Worm (Caenorhabditis elegans): ENCODE results near the gene fbxa-154.

fbxa-154 gene

ce11 chrV:15605045-15605444, at the start of gene fbxa-154:
Gene fbxa-154 (minus strand): TSS chrV:15605145.
- no peak for TF ChIP-seq pha-4 (GFP tag; IDR thresholded peaks at IDR 0.05)
- TF ChIP-seq pha-4 (tag; optimal IDR thresholded peaks at IDR 0.05): no peak
- TF ChIP-seq ZK337.2 (GFP tag; IDR thresholded peaks at IDR 0.05): no peak
- TF ChIP-seq lsy-2 (tag; optimal IDR thresholded peaks at IDR 0.05): no peak
- TF ChIP-seq set-16 (GFP tag; IDR thresholded peaks at IDR 0.05): no peak

- TF ChIP-seq zip-2 (tag; optimal IDR thresholded peaks at IDR 0.05) (no peak), D1046.2 (GFP tag; IDR thresholded peaks at IDR 0.05) (0 out of 2 replicates have a peak, but pooled peaks have one; percentile 16), ztf-11 (tag; optimal IDR thresholded peaks at IDR 0.05) (no peak)
Observed at ce11 chrV:15654124-15654523, 49.2 kb upstream of the fbxa-154 start, which contains the start of gene F53E4.2. Gene F53E4.2 (plus strand): TSS chrV:15654424.

- TF ChIP-seq mxl-2 (GFP tag; conservative IDR thresholded peaks at IDR 0.05) (no peak), R02D3.7 (tag; optimal IDR thresholded peaks at IDR 0.05) (no peak), gei-8 (GFP tag; optimal IDR thresholded peaks at IDR 0.05) (no peak), nhr-28 (tag; optimal IDR thresholded peaks at IDR 0.05) (no peak), arid-1 (GFP tag; conservative IDR thresholded peaks at IDR 0.05) (no peak), dmd-8 (GFP tag; IDR thresholded peaks at IDR 0.05) (no peak), nhr-237 (tag; optimal IDR thresholded peaks at IDR 0.05) (no peak), ama-1 (optimal IDR thresholded peaks at IDR 0.05) (peak; percentile 87), nhr-76 (tag; optimal IDR thresholded peaks at IDR 0.05) (no peak), madf-9 (GFP tag; conservative IDR thresholded peaks at IDR 0.05) (no peak), ZK546.5 (tag; optimal IDR thresholded peaks at IDR 0.05) (no peak), lin-29 (GFP tag; IDR thresholded peaks at IDR 0.05) (no peak), saeg-2 (GFP tag; IDR thresholded peaks at IDR 0.05) (no peak), madf-5 (GFP tag; IDR thresholded peaks at IDR 0.05) (no peak), T26A8.4 (GFP tag; IDR thresholded peaks at IDR 0.05) (0 out of 2 replicates have a peak, but pooled peaks have one; percentile 0), nhr-41 (GFP tag; IDR thresholded peaks at IDR 0.05) (no peak), lim-7 (GFP tag; IDR thresholded peaks at IDR 0.05) (0 out of 2 replicates have a peak, but pooled peaks have one; percentile 34), egl-43 (GFP tag; IDR thresholded peaks at IDR 0.05) (0 out of 2 replicates have a peak, but pooled peaks have one; percentile 44), ceh-44 (GFP tag; IDR thresholded peaks at IDR 0.05) (no peak), pqm-1 (tag; optimal IDR thresholded peaks at IDR 0.05) (no peak), nhr-6 (tag; optimal IDR thresholded peaks at IDR 0.05) (no peak), ctbp-1 (GFP tag; IDR thresholded peaks at IDR 0.05) (no peak), lsy-2 (tag; optimal IDR thresholded peaks at IDR 0.05) (no peak), F44E2.7 (GFP tag; IDR thresholded peaks at IDR 0.05) (no peak), dpl-1 (GFP tag; optimal IDR thresholded peaks at IDR 0.05) (no peak), snpc-1.2 (GFP tag; IDR thresholded peaks at IDR 0.05) (0 out of 2 replicates have a peak, but pooled peaks have one; percentile 47), ces-1 (GFP tag; optimal IDR thresholded peaks at IDR 0.05) (no peak), rbr-2 (tag; optimal IDR thresholded peaks at IDR 0.05) (no peak), zag-1 (tag; optimal IDR thresholded peaks at IDR 0.05) (no peak), spr-1 (tag; optimal IDR thresholded peaks at IDR 0.05) (no peak), tra-1 (GFP tag; IDR thresholded peaks at IDR 0.05) (no peak), daf-19 (GFP tag; conservative IDR thresholded peaks at IDR 0.05) (no peak), ztf-7 (tag; optimal IDR thresholded peaks at IDR 0.05) (no peak), sdz-12 (GFP tag; optimal IDR thresholded peaks at IDR 0.05) (no peak)
Observed at ce11 chrV:15652147-15652546, 47.2 kb upstream of the fbxa-154 start.
